Worm (Caenorhabditis elegans) whole organism, L1 larva: ENCODE results near the gene M01F1.9.

Source experiments
- C16A3.4 ChIP-seq: fragments of 150-350 bp; optimal IDR thresholded peaks from 2 replicates; lab custom pipeline; 2014; ENCODE audit warnings: missing biosample characterization, missing genetic modification characterization
- alr-1 ChIP-seq: fragments of 200-800 bp; sonication (Bioruptor generic); optimal IDR thresholded peaks from 2 replicates; lab custom pipeline; 2018; ENCODE audit warnings: borderline replicate concordance, mild to moderate bottlenecking, missing genetic modification characterization, missing compliant biosample characterization
- ama-1 ChIP-seq: fragments of 150-350 bp; optimal IDR thresholded peaks from 2 replicates; lab custom pipeline; 2014
- ces-1 ChIP-seq: fragments of 150-350 bp; optimal IDR thresholded peaks from 2 replicates; lab custom pipeline; 2014; ENCODE audit warnings: missing biosample characterization, missing genetic modification reagents, missing genetic modification characterization
- dpl-1 ChIP-seq, 3 experiments: fragments of 150-350 bp in 2 of 3; sonication (generic microtip) in 1 of 3; optimal IDR thresholded peaks; 2 replicates each; lab custom pipeline; 2014 to 2017; ENCODE audit warnings: missing biosample characterization in 3 of 3, missing genetic modification characterization in 3 of 3, missing genetic modification reagents in 3 of 3
- fkh-10 ChIP-seq: sonication (generic microtip); optimal IDR thresholded peaks from 2 replicates; lab custom pipeline; 2017; ENCODE audit warnings: missing biosample characterization, missing genetic modification reagents, missing genetic modification characterization
- fos-1 ChIP-seq: fragments of 150-350 bp; optimal IDR thresholded peaks from 2 replicates; lab custom pipeline; 2014; ENCODE audit warnings: missing biosample characterization, missing genetic modification characterization
- lin-13 ChIP-seq: fragments of 150-350 bp; optimal IDR thresholded peaks from 2 replicates; lab custom pipeline; 2014; ENCODE audit warnings: missing biosample characterization, missing genetic modification reagents, missing genetic modification characterization
- lin-39 ChIP-seq: fragments of 150-350 bp; optimal IDR thresholded peaks from 2 replicates; lab custom pipeline; 2014; ENCODE audit warnings: missing biosample characterization, missing genetic modification reagents, missing genetic modification characterization
- lir-3 ChIP-seq: sonication (generic microtip); optimal IDR thresholded peaks from 2 replicates; lab custom pipeline; 2016; ENCODE audit warnings: mild to moderate bottlenecking, missing genetic modification characterization, moderate library complexity, missing compliant biosample characterization; ENCODE audit not compliant: poor library complexity

DNA sequence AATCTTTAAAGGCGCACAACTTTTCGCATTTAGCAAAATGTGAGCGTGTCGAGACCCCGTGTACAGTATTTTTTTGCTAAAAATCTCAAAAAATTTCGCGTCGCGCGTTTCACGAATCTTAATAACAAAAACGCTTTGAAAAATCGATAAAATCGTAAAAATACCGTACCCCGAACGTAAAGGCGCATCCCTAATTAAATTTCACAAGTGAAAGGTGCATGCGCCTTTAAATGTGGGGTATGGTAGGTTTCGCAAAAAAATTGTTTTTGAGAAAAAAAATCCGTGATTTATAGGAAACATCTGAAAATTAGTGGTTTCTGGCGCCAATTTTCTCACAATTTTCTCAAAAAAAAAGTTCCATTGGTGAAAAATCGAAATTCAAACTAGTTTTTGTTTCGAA, 35.3 kb upstream of the M01F1.9 start:
- TF ChIP-seq fos-1 (tag; lab: Kevin White, UChicago), result no peak
- no peak for TF ChIP-seq lin-39 (tag; lab: Kevin White, UChicago)
- no peak for TF ChIP-seq dpl-1 (GFP tag; optimal IDR thresholded peaks at IDR 0.05; lab: Kevin White, UChicago)
- TF ChIP-seq lin-13 (GFP tag; lab: Kevin White, UChicago), result no peak
- no peak for TF ChIP-seq alr-1 (tag; lab: Kevin White, UChicago)
- no peak for TF ChIP-seq lir-3 (tag; lab: Kevin White, UChicago)
- TF ChIP-seq ces-1 (GFP tag; lab: Kevin White, UChicago), result no peak
- TF ChIP-seq fkh-10, result no peak
- TF ChIP-seq ama-1 (lab: Kevin White, UChicago), result no peak
- TF ChIP-seq C16A3.4 (tag; lab: Kevin White, UChicago), result no peak
